Worm (Caenorhabditis elegans) whole organism, late embryonic: ENCODE results near the gene K09F5.6.

Experiments
- K02D7.2 ChIP-seq: sonication (generic microtip); optimal IDR thresholded peaks from 2 replicates; lab custom pipeline; 2017; ENCODE audit warnings: mild to moderate bottlenecking, missing genetic modification characterization, missing compliant biosample characterization
- K09A11.1 ChIP-seq: sonication (generic microtip); optimal IDR thresholded peaks from 2 replicates; lab custom pipeline; 2017; ENCODE audit warnings: antibody characterized with exemption, mild to moderate bottlenecking, missing genetic modification characterization, missing compliant biosample characterization; ENCODE audit not compliant: insufficient read depth
- T23F11.4 ChIP-seq: fragments of 200-800 bp; sonication (Bioruptor generic); optimal IDR thresholded peaks from 2 replicates; lab custom pipeline; 2018; ENCODE audit warnings: mild to moderate bottlenecking, missing genetic modification characterization, missing compliant biosample characterization
- ahr-1 ChIP-seq: sonication (generic microtip); optimal IDR thresholded peaks from 2 replicates; lab custom pipeline; 2016; ENCODE audit warnings: missing genetic modification characterization, missing compliant biosample characterization
- ceh-18 ChIP-seq: sonication (generic microtip); optimal IDR thresholded peaks from 2 replicates; lab custom pipeline; 2016; ENCODE audit warnings: missing genetic modification characterization, missing compliant biosample characterization
- ceh-19 ChIP-seq: fragments of 200-800 bp; sonication (Bioruptor generic); optimal IDR thresholded peaks from 2 replicates; lab custom pipeline; 2018; ENCODE audit warnings: mild to moderate bottlenecking, missing genetic modification characterization, missing compliant biosample characterization
- ceh-2 ChIP-seq: sonication (generic microtip); optimal IDR thresholded peaks from 2 replicates; lab custom pipeline; 2016; ENCODE audit warnings: missing genotype, missing genetic modification characterization, missing compliant biosample characterization
- ceh-22 ChIP-seq: sonication (generic microtip); optimal IDR thresholded peaks from 2 replicates; lab custom pipeline; 2017; ENCODE audit warnings: missing biosample characterization, missing genetic modification characterization
- ceh-30 ChIP-seq: fragments of 150-350 bp; optimal IDR thresholded peaks from 2 replicates; lab custom pipeline; 2014; ENCODE audit warnings: missing biosample characterization, missing genetic modification characterization
- ceh-31 ChIP-seq: sonication (generic microtip); optimal IDR thresholded peaks from 2 replicates; lab custom pipeline; 2016; ENCODE audit warnings: missing genetic modification characterization, missing compliant biosample characterization
- ceh-34 ChIP-seq: sonication (generic microtip); optimal IDR thresholded peaks from 2 replicates; lab custom pipeline; 2016; ENCODE audit warnings: mild to moderate bottlenecking, missing genetic modification characterization, missing compliant biosample characterization
- ceh-48 ChIP-seq: sonication (generic microtip); optimal IDR thresholded peaks from 2 replicates; lab custom pipeline; 2016; ENCODE audit warnings: missing genetic modification characterization, inconsistent platforms, missing compliant biosample characterization
- ceh-6 ChIP-seq: fragments of 200-800 bp; sonication (Bioruptor generic); optimal IDR thresholded peaks from 2 replicates; lab custom pipeline; 2018; ENCODE audit warnings: mild to moderate bottlenecking, missing genetic modification characterization, missing compliant biosample characterization
- ceh-9 ChIP-seq: sonication (generic microtip); optimal IDR thresholded peaks from 2 replicates; lab custom pipeline; 2016; ENCODE audit warnings: mild to moderate bottlenecking, missing genetic modification characterization, inconsistent platforms, missing compliant biosample characterization
- dmd-4 ChIP-seq: sonication (generic microtip); optimal IDR thresholded peaks from 2 replicates; lab custom pipeline; 2016; ENCODE audit warnings: borderline replicate concordance, missing genetic modification characterization, missing compliant biosample characterization
- elt-2 ChIP-seq: sonication (generic microtip); optimal IDR thresholded peaks from 2 replicates; lab custom pipeline; 2016; ENCODE audit warnings: missing genetic modification reagents, missing genetic modification characterization, missing compliant biosample characterization
- eyg-1 ChIP-seq: sonication (generic microtip); optimal IDR thresholded peaks from 2 replicates; lab custom pipeline; 2016; ENCODE audit warnings: missing genotype, missing genetic modification characterization, missing compliant biosample characterization
- fax-1 ChIP-seq: sonication (generic microtip); optimal IDR thresholded peaks from 2 replicates; lab custom pipeline; 2016; ENCODE audit warnings: missing genotype, missing genetic modification characterization, missing compliant biosample characterization
- fkh-10 ChIP-seq: fragments of 150-350 bp; optimal IDR thresholded peaks from 2 replicates; lab custom pipeline; 2014; ENCODE audit warnings: missing biosample characterization, missing genetic modification reagents, missing genetic modification characterization
- fkh-6 ChIP-seq: sonication (generic microtip); optimal IDR thresholded peaks from 2 replicates; lab custom pipeline; 2016; ENCODE audit warnings: missing genetic modification characterization, missing compliant biosample characterization
- hlh-13 ChIP-seq: fragments of 200-800 bp; sonication (Bioruptor generic); optimal IDR thresholded peaks from 2 replicates; lab custom pipeline; 2018; ENCODE audit warnings: mild to moderate bottlenecking, missing genetic modification characterization, missing compliant biosample characterization
- hlh-15 ChIP-seq: sonication (generic microtip); optimal IDR thresholded peaks from 2 replicates; lab custom pipeline; 2016; ENCODE audit warnings: missing genetic modification characterization, missing compliant biosample characterization
- hlh-6 ChIP-seq: sonication (generic microtip); optimal IDR thresholded peaks from 2 replicates; lab custom pipeline; 2016; ENCODE audit warnings: missing genotype, missing genetic modification characterization, missing compliant biosample characterization
- lim-6 ChIP-seq: sonication (generic microtip); optimal IDR thresholded peaks from 2 replicates; lab custom pipeline; 2016; ENCODE audit warnings: missing genetic modification characterization, missing compliant biosample characterization
- mec-3 ChIP-seq: sonication (generic microtip); optimal IDR thresholded peaks from 2 replicates; lab custom pipeline; 2016; ENCODE audit warnings: borderline replicate concordance, missing genetic modification characterization, missing compliant biosample characterization
- nfya-1 ChIP-seq: sonication (generic microtip); optimal IDR thresholded peaks from 2 replicates; lab custom pipeline; 2017; ENCODE audit warnings: missing genetic modification characterization, mild to moderate bottlenecking, missing compliant biosample characterization, antibody characterized with exemption, moderate library complexity
- npax-4 ChIP-seq: sonication (generic microtip); optimal IDR thresholded peaks from 2 replicates; lab custom pipeline; 2016; ENCODE audit warnings: missing genetic modification characterization, missing compliant biosample characterization
- pag-3 ChIP-seq: sonication (generic microtip); optimal IDR thresholded peaks from 2 replicates; lab custom pipeline; 2016; ENCODE audit warnings: missing compliant biosample characterization, missing genetic modification characterization, borderline replicate concordance
- pax-1 ChIP-seq: fragments of 150-350 bp; optimal IDR thresholded peaks from 2 replicates; lab custom pipeline; 2014; ENCODE audit warnings: missing biosample characterization, missing genetic modification characterization
- pha-2 ChIP-seq: sonication (generic microtip); optimal IDR thresholded peaks from 2 replicates; lab custom pipeline; 2017; ENCODE audit warnings: mild to moderate bottlenecking, missing genetic modification characterization, missing compliant biosample characterization
- pqm-1 ChIP-seq: sonication (generic microtip); optimal IDR thresholded peaks from 2 replicates; lab custom pipeline; 2016; ENCODE audit warnings: missing genetic modification characterization, missing compliant biosample characterization
- pros-1 ChIP-seq: fragments of 150-350 bp; optimal IDR thresholded peaks from 2 replicates; lab custom pipeline; 2014; ENCODE audit warnings: missing biosample characterization, missing genetic modification reagents, missing genetic modification characterization
- sdc-2 ChIP-seq: sonication (generic microtip); optimal IDR thresholded peaks from 2 replicates; lab custom pipeline; 2016; ENCODE audit warnings: missing genotype, missing genetic modification characterization, missing compliant biosample characterization
- syd-9 ChIP-seq: sonication (generic microtip); optimal IDR thresholded peaks from 2 replicates; lab custom pipeline; 2016; ENCODE audit warnings: mild to moderate bottlenecking, missing genetic modification characterization, moderate library complexity, missing compliant biosample characterization
- tbx-2 ChIP-seq: sonication (generic microtip); optimal IDR thresholded peaks from 2 replicates; lab custom pipeline; 2016; ENCODE audit warnings: missing genetic modification characterization, missing compliant biosample characterization
- tbx-7 ChIP-seq: sonication (generic microtip); optimal IDR thresholded peaks from 2 replicates; lab custom pipeline; 2016; ENCODE audit warnings: missing genotype, missing genetic modification characterization, missing compliant biosample characterization
- unc-42 ChIP-seq: sonication (generic microtip); optimal IDR thresholded peaks from 2 replicates; lab custom pipeline; 2016; ENCODE audit warnings: missing genotype, missing genetic modification characterization, missing compliant biosample characterization
- unc-55 ChIP-seq: sonication (generic microtip); optimal IDR thresholded peaks from 2 replicates; lab custom pipeline; 2017; ENCODE audit warnings: missing biosample characterization, missing genetic modification reagents, missing genetic modification characterization
- zip-5 ChIP-seq: sonication (generic microtip); optimal IDR thresholded peaks from 2 replicates; lab custom pipeline; 2016; ENCODE audit warnings: missing genetic modification characterization, missing compliant biosample characterization

K09F5.6 gene

DNA sequence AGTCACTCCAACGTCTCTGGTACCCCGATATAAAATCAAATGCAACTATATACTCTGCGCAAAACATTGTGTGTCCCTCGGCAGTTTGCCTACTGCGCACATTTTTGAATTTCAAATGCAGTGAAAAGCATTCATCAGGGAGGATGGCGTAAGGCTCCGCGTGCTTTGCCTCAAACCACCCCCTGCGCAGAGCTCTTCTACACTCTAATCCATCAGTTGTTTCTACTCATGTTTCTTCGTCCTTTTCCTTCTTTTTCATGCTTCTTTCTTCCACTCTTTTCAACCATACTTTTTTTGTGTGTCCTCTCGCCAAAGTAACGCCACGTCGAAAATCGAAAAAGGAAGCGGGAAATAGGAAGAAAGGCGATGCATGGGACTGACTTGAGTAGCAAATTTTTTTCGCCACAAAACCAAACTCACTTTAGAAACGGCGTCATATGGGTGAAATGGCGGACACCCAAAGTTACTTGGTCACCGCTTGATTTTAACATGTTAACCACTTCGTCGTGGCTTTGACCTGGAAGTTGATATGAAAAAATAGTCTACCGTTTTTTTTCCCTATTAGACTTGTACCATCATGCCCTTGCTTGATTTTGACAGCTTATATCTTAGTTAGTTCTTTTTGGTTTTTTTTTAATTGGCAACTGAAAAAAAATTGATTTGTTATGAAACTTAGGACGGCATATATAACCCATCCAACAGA, 40.5 kb upstream of the K09F5.6 start (continued):
- no peak for TF ChIP-seq T23F11.4 (GFP tag; lab: Kevin White, UChicago)
- TF ChIP-seq zip-5 (tag; lab: Kevin White, UChicago), result no peak
- no peak for TF ChIP-seq unc-55 (GFP tag; lab: Kevin White, UChicago)
- no peak for TF ChIP-seq tbx-7 (tag; lab: Kevin White, UChicago)
- TF ChIP-seq ceh-22 (tag; lab: Kevin White, UChicago), result no peak
- no peak for TF ChIP-seq fkh-6 (tag; lab: Kevin White, UChicago)
- no peak for TF ChIP-seq elt-2 (tag; lab: Kevin White, UChicago)
- no peak for TF ChIP-seq ceh-48
- no peak for TF ChIP-seq hlh-15
- no peak for TF ChIP-seq ahr-1 (tag; lab: Kevin White, UChicago)
- TF ChIP-seq ceh-19 (GFP tag; lab: Kevin White, UChicago), result no peak
- no peak for TF ChIP-seq hlh-6 (tag; lab: Kevin White, UChicago)
- TF ChIP-seq nfya-1 (tag; lab: Kevin White, UChicago), result peak; percentile 10

ce11 chrX:7679835-7680234, 39.2 kb upstream of the K09F5.6 start:
- TF ChIP-seq unc-55 (GFP tag; lab: Kevin White, UChicago) (no peak), tbx-2 (tag; lab: Kevin White, UChicago) (no peak), unc-42 (tag; lab: Kevin White, UChicago) (peak; percentile 94), lim-6 (tag; lab: Kevin White, UChicago) (no peak), pha-2 (tag; lab: Kevin White, UChicago) (no peak)

DNA sequence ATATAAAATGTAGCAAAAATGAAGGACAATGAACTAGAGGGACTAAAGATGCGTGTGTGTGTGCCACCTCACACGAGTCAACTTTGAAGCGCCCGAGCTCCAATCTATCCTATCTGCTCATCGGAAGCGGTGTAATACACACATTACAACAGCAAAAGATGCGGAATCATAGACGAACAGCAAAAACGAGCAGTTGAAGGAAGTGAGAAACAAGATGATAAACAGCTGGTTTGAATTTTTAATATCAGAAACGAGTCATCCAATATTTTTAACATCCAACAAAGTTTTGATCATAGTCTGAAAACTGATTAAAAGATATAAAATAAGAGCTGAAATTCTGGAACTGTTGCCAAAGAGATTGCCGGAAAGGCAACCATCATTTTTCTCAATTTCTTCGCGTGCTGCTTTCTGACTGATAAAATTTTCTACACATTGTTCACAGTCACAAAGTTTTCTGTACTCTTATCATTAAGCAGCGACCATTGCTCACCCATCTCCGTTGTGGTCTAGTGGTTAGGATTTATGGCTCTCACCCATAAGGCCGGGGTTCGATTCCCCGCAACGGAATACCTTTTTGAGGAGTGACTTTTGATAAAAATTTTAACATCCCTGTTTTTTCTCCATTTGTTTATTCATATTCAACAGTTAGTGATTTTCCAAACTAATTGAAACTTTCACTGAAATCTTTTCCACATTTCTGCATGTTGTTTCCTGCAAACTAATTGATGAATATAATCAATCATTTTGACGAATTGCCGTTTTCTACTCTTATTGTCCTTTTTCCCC, 38.3 kb upstream of the K09F5.6 start, which contains the start of gene stn-2:
Gene stn-2, minus strand, starts transcription at position 75 of the 786 bp plus-strand sequence.
- peak; percentile 40 for TF ChIP-seq unc-55 (GFP tag; lab: Kevin White, UChicago)
- no peak for TF ChIP-seq lim-6 (tag; lab: Kevin White, UChicago)
- TF ChIP-seq eyg-1 (tag; lab: Kevin White, UChicago), result no peak
- TF ChIP-seq, all 69 proteins: peak for 1

DNA sequence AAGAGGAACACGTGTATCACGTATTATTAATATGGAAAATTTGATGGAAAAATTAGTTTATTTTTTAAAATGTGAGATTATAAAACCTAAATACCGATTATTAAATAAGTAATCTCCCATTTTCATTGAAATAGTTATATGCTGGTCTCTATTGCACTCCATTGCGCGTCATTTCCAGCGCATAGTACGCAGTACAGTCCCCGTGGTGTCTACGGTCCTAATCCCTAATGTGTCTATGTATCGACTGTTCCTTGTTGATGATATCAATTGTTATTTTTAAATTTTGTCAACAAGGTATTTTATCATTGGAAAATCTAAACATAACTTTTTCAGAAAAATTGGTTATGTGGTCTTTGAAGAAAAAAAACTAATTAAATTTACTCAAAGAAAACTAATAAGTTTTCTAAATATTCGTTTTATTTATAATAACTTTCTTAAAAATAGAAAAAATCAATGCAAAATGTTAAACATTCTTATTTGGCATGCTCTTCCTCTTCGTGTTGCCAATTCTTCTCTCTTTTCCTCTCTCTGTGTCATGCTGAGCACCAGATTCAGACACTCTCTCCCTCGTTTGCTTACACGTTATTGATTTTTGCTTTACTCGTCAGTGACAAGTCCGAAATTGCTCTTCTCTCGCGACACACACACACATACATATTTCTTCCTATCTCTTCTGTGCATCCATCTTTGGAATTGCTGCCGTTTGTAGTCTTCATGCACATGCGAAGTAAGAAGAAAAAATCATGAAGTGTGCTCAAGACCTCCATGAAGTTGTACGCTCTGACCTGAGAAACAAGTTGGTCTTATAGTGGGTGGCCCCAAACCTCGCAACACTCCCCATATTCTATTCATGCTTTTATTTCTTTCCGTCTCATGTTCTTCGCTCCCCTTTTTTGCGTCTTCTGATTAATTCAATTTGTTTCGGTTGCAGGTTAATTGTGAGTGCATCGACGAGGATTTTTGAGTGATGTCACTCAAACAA, 36.8 kb upstream of the K09F5.6 start, which contains the start of gene unc-18:
Gene unc-18, plus strand, starts transcription at position 932 of the 982 bp plus-strand sequence.
- TF ChIP-seq pha-2 (tag; lab: Kevin White, UChicago) (no peak), K02D7.2 (tag; lab: Kevin White, UChicago) (no peak), sdc-2 (tag; lab: Kevin White, UChicago) (no peak), dmd-4 (tag; lab: Kevin White, UChicago) (no peak), T23F11.4 (GFP tag; lab: Kevin White, UChicago) (no peak), unc-42 (tag; lab: Kevin White, UChicago) (peak; percentile 69), ceh-48 (peak; percentile 97), ceh-31 (tag; lab: Kevin White, UChicago) (peak; percentile 34), pag-3 (tag; lab: Kevin White, UChicago) (no peak), ceh-18 (tag; lab: Kevin White, UChicago) (no peak), K09A11.1 (tag; lab: Kevin White, UChicago) (no peak)

- TF ChIP-seq pros-1 (tag; lab: Kevin White, UChicago), result no peak
- TF ChIP-seq eyg-1 (tag; lab: Kevin White, UChicago), result no peak
- no peak for TF ChIP-seq ceh-2 (tag; lab: Kevin White, UChicago)
- no peak for TF ChIP-seq pax-1
- no peak for TF ChIP-seq pqm-1
- no peak for TF ChIP-seq ceh-30 (tag; lab: Kevin White, UChicago)
- TF ChIP-seq syd-9 (tag; lab: Kevin White, UChicago), result no peak
- TF ChIP-seq hlh-13 (GFP tag; lab: Kevin White, UChicago), result no peak
- TF ChIP-seq npax-4, result no peak
- no peak for TF ChIP-seq ceh-34
- TF ChIP-seq fkh-6 (tag; lab: Kevin White, UChicago), result no peak
- no peak for TF ChIP-seq mec-3 (tag; lab: Kevin White, UChicago)
- no peak for TF ChIP-seq hlh-6 (tag; lab: Kevin White, UChicago)
- no peak for TF ChIP-seq fax-1 (tag; lab: Kevin White, UChicago)
- TF ChIP-seq fkh-10 (GFP tag; lab: Kevin White, UChicago), result no peak
- TF ChIP-seq ceh-6 (GFP tag; lab: Kevin White, UChicago), result no peak
- TF ChIP-seq ceh-9, result no peak
Measured at ce11 chrX:7689119-7689518, 30.0 kb upstream of the K09F5.6 start, which contains the start of gene clik-2. clik-2 (minus strand) TSS chrX:7689219.
